Fruit fly (Drosophila melanogaster): ENCODE measurements around the gene CG45690.

dm6 chr2L:10701499-10702062 lies 43.5 kb downstream of the CG45690 start, which contains the start of gene Lip1:
- no peak for TF ChIP-seq CG10348 (GFP tag; IDR thresholded peaks at IDR 0.05)
- TF ChIP-seq CG13204 (GFP tag; optimal IDR thresholded peaks at IDR 0.05) = no peak
- TF ChIP-seq CG17806 (tag; optimal IDR thresholded peaks at IDR 0.05) = no peak
- TF ChIP-seq CG14655 (GFP tag; optimal IDR thresholded peaks at IDR 0.05) = no peak
- TF ChIP-seq CG9948 (tag; optimal IDR thresholded peaks at IDR 0.05) = no peak
- TF ChIP-seq D1 (tag; optimal IDR thresholded peaks at IDR 0.05) = no peak
- TF ChIP-seq fd96Ca (GFP tag; IDR thresholded peaks at IDR 0.05) = no peak
- TF ChIP-seq CG8301 (tag; optimal IDR thresholded peaks at IDR 0.05) = no peak
- TF ChIP-seq gl (tag; optimal IDR thresholded peaks at IDR 0.05) = no peak
- TF ChIP-seq CG34367 (tag; optimal IDR thresholded peaks at IDR 0.05) = no peak
- no peak for TF ChIP-seq CG4496 (GFP tag; IDR thresholded peaks at IDR 0.05)
- TF ChIP-seq Ets98B (GFP tag; IDR thresholded peaks at IDR 0.05) = no peak
- TF ChIP-seq CG15710 (tag; optimal IDR thresholded peaks at IDR 0.05) = no peak
- no peak for TF ChIP-seq Pif1A (GFP tag; optimal IDR thresholded peaks at IDR 0.05)

Data from whole organism, pupa.